Fruit fly (Drosophila melanogaster): ENCODE measurements around the gene Sec8.

DNA sequence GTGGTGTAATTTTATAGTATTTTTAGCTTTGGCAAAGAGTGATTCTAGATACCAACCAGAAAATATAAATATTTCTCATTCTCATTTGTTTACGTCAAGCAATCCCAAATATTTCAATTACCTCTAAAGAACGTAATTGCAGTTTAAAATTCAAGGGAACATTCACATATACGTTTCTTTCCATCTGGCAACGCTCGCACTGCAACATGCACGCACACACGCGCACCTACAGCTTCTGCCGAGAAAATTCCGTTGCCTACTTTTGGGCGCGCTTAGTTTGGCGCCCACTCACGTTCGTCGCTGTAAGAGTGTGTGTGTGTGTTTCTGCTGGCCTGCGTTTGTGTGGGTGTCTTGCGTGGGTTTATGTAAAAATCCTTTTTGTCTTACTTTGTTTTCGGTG, 13.6 kb upstream of the Sec8 start:
- TF ChIP-seq CG6276 (GFP tag; optimal IDR thresholded peaks at IDR 0.05) (no peak), CG16779 (tag; optimal IDR thresholded peaks at IDR 0.05) (no peak), Eip93F (GFP tag; optimal IDR thresholded peaks at IDR 0.05) (no peak), Lpt (GFP tag; optimal IDR thresholded peaks at IDR 0.05) (no peak), cyc (GFP tag; optimal IDR thresholded peaks at IDR 0.05) (no peak), CG11294 (GFP tag; IDR thresholded peaks at IDR 0.05) (no peak), CG1621 (tag; optimal IDR thresholded peaks at IDR 0.05) (no peak), CG6808 (GFP tag; optimal IDR thresholded peaks at IDR 0.05) (no peak), CG6854 (GFP tag; optimal IDR thresholded peaks at IDR 0.05) (no peak), svp (GFP tag) (peak; percentile 20)
